Worm (Caenorhabditis elegans) whole organism, L4 larva: ENCODE results near the gene rop-1.

Source experiments
- D1046.2 ChIP-seq: fragments of 200-800 bp; sonication (Bioruptor generic); IDR thresholded peaks from 2 replicates; pipeline ENCODE4 v1.3.6; 2022; ENCODE audit warnings: missing genetic modification characterization, missing compliant biosample characterization
- ama-1 ChIP-seq: fragments of 150-350 bp; optimal IDR thresholded peaks from 2 replicates; lab custom pipeline; 2014; ENCODE audit warnings: inconsistent platforms, mixed read lengths
- ceh-82 ChIP-seq: sonication (generic microtip); optimal IDR thresholded peaks from 2 replicates; lab custom pipeline; 2017; ENCODE audit warnings: missing biosample characterization, missing genetic modification characterization
- ctbp-1 ChIP-seq: fragments of 200-800 bp; sonication (Bioruptor generic); IDR thresholded peaks from 2 replicates; pipeline ENCODE4 v1.3.6; 2022; ENCODE audit warnings: missing genetic modification reagents, missing genetic modification characterization, missing compliant biosample characterization
- lin-15B ChIP-seq: fragments of 150-350 bp; sonication (generic microtip); optimal IDR thresholded peaks from 3 replicates; lab custom pipeline; 2014; ENCODE audit warnings: missing biosample characterization, missing genetic modification characterization
- nhr-237 ChIP-seq: sonication (generic microtip); optimal IDR thresholded peaks from 2 replicates; lab custom pipeline; 2017; ENCODE audit warnings: missing biosample characterization, missing genetic modification characterization
- pha-4 ChIP-seq, 2 experiments: fragments of 150-350 bp in 1 of 2; fragments of 200-800 bp in 1 of 2; sonication (Bioruptor generic) in 1 of 2; IDR thresholded peaks in 1 of 2; optimal IDR thresholded peaks in 1 of 2; 2 replicates each; pipeline versions ENCODE4 v1.3.6 to Lab custom; 2014 to 2022; ENCODE audit warnings: missing genetic modification characterization in 2 of 2, missing genetic modification reagents in 2 of 2, missing biosample characterization in 1 of 2, missing compliant biosample characterization in 1 of 2
- skn-1 ChIP-seq: fragments of 150-350 bp; optimal IDR thresholded peaks from 2 replicates; lab custom pipeline; 2014; ENCODE audit warnings: missing biosample characterization, missing genetic modification characterization
- unc-62 ChIP-seq, 3 experiments: fragments of 150-350 bp in 1 of 3; sonication (generic microtip); optimal IDR thresholded peaks in 2 of 3; peaks in 1 of 3; 1 replicate in 1 of 3; 2 replicates in 2 of 3; lab custom pipeline; 2014 to 2017; ENCODE audit warnings: missing biosample characterization in 3 of 3, missing genetic modification characterization in 3 of 3, missing genetic modification reagents in 3 of 3, missing genotype in 1 of 3
- zip-2 ChIP-seq: fragments of 150-350 bp; optimal IDR thresholded peaks from 2 replicates; lab custom pipeline; 2014; ENCODE audit warnings: missing biosample characterization, missing genetic modification characterization
- ztf-11 ChIP-seq: fragments of 150-350 bp; optimal IDR thresholded peaks from 2 replicates; lab custom pipeline; 2014; ENCODE audit warnings: missing biosample characterization, missing genetic modification characterization

- TF ChIP-seq lin-15B (tag; lab: Kevin White, UChicago) (no peak), skn-1 (tag; lab: Kevin White, UChicago) (no peak), ama-1 (lab: Kevin White, UChicago) (no peak), ztf-11 (tag; lab: Kevin White, UChicago) (no peak), ctbp-1 (no peak), pha-4 (GFP tag; IDR thresholded peaks at IDR 0.05; lab: Robert Waterston, UW) (no peak), pha-4 (tag; optimal IDR thresholded peaks at IDR 0.05; lab: Kevin White, UChicago) (no peak), nhr-237 (no peak), unc-62 (GFP tag; optimal IDR thresholded peaks at IDR 0.05 in 1 of 2; lab: Kevin White, UChicago) (no peak), unc-62 (tag; optimal IDR thresholded peaks at IDR 0.05; lab: Kevin White, UChicago) (no peak), D1046.2 (GFP tag; lab: Robert Waterston, UW) (no peak), zip-2 (tag; lab: Kevin White, UChicago) (no peak), ceh-82 (tag; lab: Kevin White, UChicago) (no peak)
Measured at ce11 chrV:10205483-10205882, 49.4 kb downstream of the rop-1 start, which contains the start of gene ZK856.16.
